Fruit fly (Drosophila melanogaster): Measurements from ENCODE around the gene CG11854.

The CG11854 gene

DNA sequence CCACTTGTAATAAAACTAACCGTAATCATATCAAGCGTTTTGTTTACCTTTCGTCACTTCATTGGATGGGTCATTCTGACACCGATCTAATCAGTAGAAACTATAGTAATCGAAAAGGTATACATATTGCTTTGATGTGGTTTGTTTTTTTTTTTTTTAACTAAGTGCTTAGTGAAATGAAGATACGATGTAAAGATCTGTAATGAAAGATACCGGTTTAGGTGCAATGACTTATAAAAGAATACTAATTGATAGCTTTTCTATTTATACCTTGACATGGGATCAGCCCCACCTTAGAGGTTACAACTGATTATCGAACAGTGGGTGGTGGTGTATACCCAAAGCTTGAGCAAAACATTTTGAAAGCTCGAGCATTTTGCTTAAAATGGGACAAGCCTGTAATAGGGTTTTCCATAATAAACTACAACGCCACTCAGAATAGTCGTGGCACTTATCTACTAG, 41.4 kb downstream of the CG11854 start, which contains the start of gene CG31300:
CG31300 (plus strand) TSS at position 412 of the 462 bp plus-strand sequence.
- TF ChIP-seq run (tag; optimal IDR thresholded peaks at IDR 0.05), result peak; percentile 69
- no peak for TF ChIP-seq CG31365 (tag; optimal IDR thresholded peaks at IDR 0.05)
- TF ChIP-seq exex (tag; optimal IDR thresholded peaks at IDR 0.05), result peak; percentile 37
- peak in 1 of 2 experiments; percentile 59 for TF ChIP-seq Pdp1 (GFP tag; optimal IDR thresholded peaks at IDR 0.05)
- peak in 1 of 2 experiments; percentile 57 for TF ChIP-seq Hr78 (GFP tag; optimal IDR thresholded peaks at IDR 0.05)
- TF ChIP-seq grn (GFP tag; optimal IDR thresholded peaks at IDR 0.05), result peak; percentile 68
- TF ChIP-seq sug (tag; optimal IDR thresholded peaks at IDR 0.05), result peak; percentile 18
- no peak for TF ChIP-seq CG18619 (GFP tag; optimal IDR thresholded peaks at IDR 0.05)

DNA sequence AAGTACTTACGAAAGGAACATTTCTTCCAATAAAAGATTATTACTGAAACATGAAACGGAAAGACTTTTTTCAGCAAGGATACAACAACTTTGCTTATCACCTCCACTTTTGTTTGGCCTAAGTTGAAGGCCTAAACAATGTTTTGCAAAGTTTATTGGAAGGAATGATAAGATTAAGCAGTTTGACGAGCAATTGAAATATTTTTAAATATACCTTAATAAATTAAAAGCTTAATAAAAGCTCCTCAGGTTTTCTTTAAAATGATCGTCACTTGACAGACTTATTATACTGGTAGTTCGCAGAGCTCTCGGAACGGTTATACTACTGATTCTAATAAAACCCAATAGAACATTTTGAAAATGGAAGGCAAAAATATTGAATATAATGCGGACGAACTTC, 43.4 kb downstream of the CG11854 start, which contains the start of gene CG31104:
CG31104 (plus strand) TSS at position 301 of the 400 bp plus-strand sequence.
- peak; percentile 22 for TF ChIP-seq exex (tag; optimal IDR thresholded peaks at IDR 0.05)
- TF ChIP-seq Dfd (GFP tag; optimal IDR thresholded peaks at IDR 0.05), result no peak

DNA sequence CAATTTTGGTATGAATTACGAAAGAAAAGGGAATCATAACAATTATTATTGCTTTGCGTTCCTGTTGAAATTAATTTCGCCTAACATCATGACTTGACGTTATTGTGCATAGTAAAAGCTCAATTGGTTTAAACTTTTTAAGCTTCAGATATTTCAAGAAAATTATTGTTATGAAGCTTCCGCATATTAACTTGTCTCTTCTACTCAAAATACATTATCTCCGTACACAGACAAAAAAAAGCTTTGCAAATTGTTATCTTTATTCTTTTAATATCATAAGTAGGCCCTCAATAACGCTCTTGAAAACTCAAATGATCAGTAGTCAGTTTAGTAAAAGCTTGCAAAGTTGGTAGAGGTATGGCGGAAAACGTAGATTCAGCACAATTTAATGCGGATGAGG, 45.3 kb downstream of the CG11854 start, which contains the start of gene CG13658:
CG13658 (plus strand) TSS at position 347 of the 400 bp plus-strand sequence.
- TF ChIP-seq zf30C (GFP tag; optimal IDR thresholded peaks at IDR 0.05), result no peak
- TF ChIP-seq MESR4 (GFP tag; optimal IDR thresholded peaks at IDR 0.05), result no peak
- no peak for TF ChIP-seq stwl (tag; optimal IDR thresholded peaks at IDR 0.05)
- 0 out of 3 replicates have a peak, but pooled peaks have one; percentile 31 for TF ChIP-seq z (GFP tag; IDR thresholded peaks at IDR 0.05)
- TF ChIP-seq CG17186 (GFP tag; optimal IDR thresholded peaks at IDR 0.05), result no peak
- no peak for TF ChIP-seq CG7928 (GFP tag; optimal IDR thresholded peaks at IDR 0.05)
- TF ChIP-seq exex (tag; optimal IDR thresholded peaks at IDR 0.05), result peak; percentile 69
- TF ChIP-seq CG17802 (tag; optimal IDR thresholded peaks at IDR 0.05), result no peak
- peak; percentile 29 for TF ChIP-seq sug (tag; optimal IDR thresholded peaks at IDR 0.05)
- TF ChIP-seq chinmo (GFP tag; IDR thresholded peaks at IDR 0.05; ENCODE audit: partially characterized antibody), result 0 out of 4 replicates have a peak, but pooled peaks have one; percentile 17
- TF ChIP-seq CG3407 (GFP tag; optimal IDR thresholded peaks at IDR 0.05), result no peak
- TF ChIP-seq vfl (GFP tag; optimal IDR thresholded peaks at IDR 0.05), result no peak
- no peak for TF ChIP-seq ara (GFP tag; IDR thresholded peaks at IDR 0.05)
- TF ChIP-seq CTCF (GFP tag; optimal IDR thresholded peaks at IDR 0.05), result no peak
- no peak for TF ChIP-seq CG31224 (GFP tag; IDR thresholded peaks at IDR 0.05)
- TF ChIP-seq CG6175 (GFP tag; IDR thresholded peaks at IDR 0.05), result no peak
- TF ChIP-seq CG11696 (GFP tag; IDR thresholded peaks at IDR 0.05), result no peak
- TF ChIP-seq Nf-YB (GFP tag; optimal IDR thresholded peaks at IDR 0.05), result no peak
- TF ChIP-seq Trl (optimal IDR thresholded peaks at IDR 0.05), result peak in 1 of 2 experiments; percentile 16
- no peak for TF ChIP-seq Trl (GFP tag; optimal IDR thresholded peaks at IDR 0.05)
- TF ChIP-seq CG12299 (tag; optimal IDR thresholded peaks at IDR 0.05), result no peak
- no peak for TF ChIP-seq usp (GFP tag; optimal IDR thresholded peaks at IDR 0.05)
- TF ChIP-seq vnd (GFP tag; IDR thresholded peaks at IDR 0.05; ENCODE audit: partially characterized antibody), result no peak
- TF ChIP-seq CG17912 (GFP tag; optimal IDR thresholded peaks at IDR 0.05), result no peak
- TF ChIP-seq her (GFP tag; optimal IDR thresholded peaks at IDR 0.05), result no peak
- TF ChIP-seq CG2129 (GFP tag; IDR thresholded peaks at IDR 0.05; ENCODE audit: partially characterized antibody), result no peak
- no peak for TF ChIP-seq Ptx1 (GFP tag; IDR thresholded peaks at IDR 0.05)
- no peak for TF ChIP-seq ken (GFP tag; IDR thresholded peaks at IDR 0.05)
- no peak for TF ChIP-seq B-H2 (GFP tag; optimal IDR thresholded peaks at IDR 0.05)
- peak; percentile 13 for TF ChIP-seq sens (GFP tag)
- no peak for TF ChIP-seq CG2678 (tag; optimal IDR thresholded peaks at IDR 0.05)
- TF ChIP-seq CG4328 (GFP tag; optimal IDR thresholded peaks at IDR 0.05), result no peak
- TF ChIP-seq ham (GFP tag; IDR thresholded peaks at IDR 0.05), result no peak
- TF ChIP-seq CG11695 (GFP tag; IDR thresholded peaks at IDR 0.05), result no peak
